Fruit fly (Drosophila melanogaster): ENCODE data around the gene CG15046.

- TF ChIP-seq h (optimal IDR thresholded peaks at IDR 0.05) (no peak), insv (optimal IDR thresholded peaks at IDR 0.05) (no peak)
These were observed 25.3 kb upstream of the CG15046 start, which contains the start of gene CG6470 for dm6 chrX:18514767-18515166.
